Worm (Caenorhabditis elegans): Measurements from ENCODE around the gene T01B6.1.

T01B6.1 gene

ce11 chrX:2328873-2329272 is 6.6 kb upstream of the T01B6.1 start (continued):
- TF ChIP-seq tlf-1 (GFP tag; optimal IDR thresholded peaks at IDR 0.05) (no peak), T07F8.4 (tag; optimal IDR thresholded peaks at IDR 0.05) (no peak)

ce11 chrX:2330494-2330893 is 5.0 kb upstream of the T01B6.1 start:
- TF ChIP-seq snpc-4 (GFP tag; optimal IDR thresholded peaks at IDR 0.05) (no peak), snpc-4 (tag; optimal IDR thresholded peaks at IDR 0.05) (no peak), nhr-120 (GFP tag; IDR thresholded peaks at IDR 0.05) (no peak)

- TF ChIP-seq nhr-120 (GFP tag; IDR thresholded peaks at IDR 0.05) = no peak
- no peak for TF ChIP-seq B0035.1 (tag; optimal IDR thresholded peaks at IDR 0.05)
- no peak for TF ChIP-seq efl-1 (GFP tag; optimal IDR thresholded peaks at IDR 0.05)
- TF ChIP-seq egl-18 (GFP tag; IDR thresholded peaks at IDR 0.05) = no peak
- TF ChIP-seq F55B11.4 (tag; optimal IDR thresholded peaks at IDR 0.05; ENCODE audit: borderline replicate concordance, insufficient read depth) = no peak
- no peak for TF ChIP-seq aptf-2 (GFP tag; conservative IDR thresholded peaks at IDR 0.05)
- TF ChIP-seq egrh-3 (GFP tag; IDR thresholded peaks at IDR 0.05) = no peak
- no peak for TF ChIP-seq zfh-2 (GFP tag; conservative IDR thresholded peaks at IDR 0.05)
- no peak for TF ChIP-seq rpc-1 (optimal IDR thresholded peaks at IDR 0.05)
- no peak for TF ChIP-seq rpc-1 (tag; optimal IDR thresholded peaks at IDR 0.05)
- TF ChIP-seq B0336.3 (GFP tag; IDR thresholded peaks at IDR 0.05) = no peak
- no peak for TF ChIP-seq mcd-1 (GFP tag; IDR thresholded peaks at IDR 0.05)
- no peak for TF ChIP-seq lsy-27 (tag; optimal IDR thresholded peaks at IDR 0.05; ENCODE audit: borderline replicate concordance, insufficient read depth)
- no peak for TF ChIP-seq Y67H2A.10 (GFP tag; conservative IDR thresholded peaks at IDR 0.05)
Measured at ce11 chrX:2338210-2338609, 2.7 kb downstream of the T01B6.1 start, which contains the start of gene nlp-45. TSS of gene nlp-45 (minus strand) at chrX:2338310.

- TF ChIP-seq xnd-1 (tag; optimal IDR thresholded peaks at IDR 0.05) = no peak
- no peak for TF ChIP-seq madf-8 (GFP tag; conservative IDR thresholded peaks at IDR 0.05)
- no peak for TF ChIP-seq tlf-1 (GFP tag; optimal IDR thresholded peaks at IDR 0.05)
- TF ChIP-seq ztf-26 (tag; optimal IDR thresholded peaks at IDR 0.05) = no peak
- TF ChIP-seq ceh-79 (tag; optimal IDR thresholded peaks at IDR 0.05) = no peak
- TF ChIP-seq mxl-1 (tag; optimal IDR thresholded peaks at IDR 0.05) = no peak
- no peak for TF ChIP-seq snpc-1.3 (tag; optimal IDR thresholded peaks at IDR 0.05; ENCODE audit: insufficient read depth)
- TF ChIP-seq nhr-90 (tag; optimal IDR thresholded peaks at IDR 0.05) = no peak
Measured at ce11 chrX:2341989-2342388, 6.5 kb downstream of the T01B6.1 start, which contains the start of gene nlp-22. TSS of gene nlp-22 (minus strand) at chrX:2342089.

ce11 chrX:2342859-2343258 is 7.4 kb downstream of the T01B6.1 start, which contains the start of gene nlp-23:
TSS of gene nlp-23 (minus strand) at chrX:2342959.
- TF ChIP-seq dox-1 (GFP tag; IDR thresholded peaks at IDR 0.05) = no peak
- TF ChIP-seq lin-26 (GFP tag; IDR thresholded peaks at IDR 0.05) = no peak
- TF ChIP-seq mes-4 (tag; optimal IDR thresholded peaks at IDR 0.05) = no peak
- TF ChIP-seq nhr-90 (tag; optimal IDR thresholded peaks at IDR 0.05) = no peak
- TF ChIP-seq F55B11.4 (tag; optimal IDR thresholded peaks at IDR 0.05; ENCODE audit: borderline replicate concordance, insufficient read depth) = no peak
- TF ChIP-seq hmg-1.2 (GFP tag; IDR thresholded peaks at IDR 0.05) = no peak
- TF ChIP-seq sdz-38 (tag; optimal IDR thresholded peaks at IDR 0.05) = no peak
- TF ChIP-seq Y56A3A.18 (GFP tag; IDR thresholded peaks at IDR 0.05) = no peak
- TF ChIP-seq repo-1 (tag; optimal IDR thresholded peaks at IDR 0.05) = no peak
- no peak for TF ChIP-seq B0336.3 (GFP tag; IDR thresholded peaks at IDR 0.05)
- TF ChIP-seq Y53G8AR.9 (GFP tag; conservative IDR thresholded peaks at IDR 0.05) = no peak
- no peak for TF ChIP-seq somi-1 (GFP tag; optimal IDR thresholded peaks at IDR 0.05)
- TF ChIP-seq ZK185.1 (tag; optimal IDR thresholded peaks at IDR 0.05; ENCODE audit: poor library complexity, severe bottlenecking) = no peak
- no peak for TF ChIP-seq ama-1 (optimal IDR thresholded peaks at IDR 0.05)
- no peak for TF ChIP-seq ama-1 (GFP tag; optimal IDR thresholded peaks at IDR 0.05)
- no peak for TF ChIP-seq B0019.2 (GFP tag; conservative IDR thresholded peaks at IDR 0.05)
- no peak for TF ChIP-seq rec-8 (tag; optimal IDR thresholded peaks at IDR 0.05)
